Worm (Caenorhabditis elegans) whole organism, L4 larva: Measurements from ENCODE around the gene end-1.

Experiments used
- D1046.2 ChIP-seq: fragments of 200-800 bp; sonication (Bioruptor generic); IDR thresholded peaks from 2 replicates; pipeline ENCODE4 v1.3.6; 2022; ENCODE audit warnings: missing genetic modification characterization, missing compliant biosample characterization
- F37D6.2 ChIP-seq: sonication (generic microtip); optimal IDR thresholded peaks from 2 replicates; lab custom pipeline; 2016; ENCODE audit warnings: mild to moderate bottlenecking, missing genetic modification characterization, missing compliant biosample characterization
- Y105C5A.15 ChIP-seq: fragments of 200-800 bp; sonication (Bioruptor generic); IDR thresholded peaks from 2 replicates; pipeline ENCODE4 v1.3.6; 2022; ENCODE audit warnings: missing genetic modification characterization, missing compliant biosample characterization
- Y5F2A.4 ChIP-seq: fragments of 200-800 bp; sonication (Bioruptor generic); optimal IDR thresholded peaks from 2 replicates; lab custom pipeline; 2018; ENCODE audit warnings: mild to moderate bottlenecking, missing genetic modification characterization, missing compliant biosample characterization
- ZK546.5 ChIP-seq, 2 experiments: sonication (generic microtip); optimal IDR thresholded peaks; 2 replicates each; lab custom pipeline; 2017; ENCODE audit warnings: missing biosample characterization in 2 of 2, missing genetic modification characterization in 2 of 2
- aha-1 ChIP-seq: fragments of 150-350 bp; peaks from one replicate; lab custom pipeline; 2014; ENCODE audit warnings: missing biosample characterization, missing genetic modification characterization
- ama-1 ChIP-seq: fragments of 150-350 bp; optimal IDR thresholded peaks from 2 replicates; lab custom pipeline; 2014; ENCODE audit warnings: inconsistent platforms, mixed read lengths
- attf-4 ChIP-seq: sonication (generic microtip); optimal IDR thresholded peaks from 3 replicates; lab custom pipeline; 2017; ENCODE audit warnings: missing biosample characterization, missing genetic modification characterization
- ceh-20 ChIP-seq: fragments of 200-800 bp; sonication (Bioruptor generic); IDR thresholded peaks from 2 replicates; pipeline ENCODE4 v1.3.6; 2022; ENCODE audit warnings: missing genetic modification reagents, missing genetic modification characterization, missing compliant biosample characterization
- ceh-32 ChIP-seq: sonication (generic microtip); optimal IDR thresholded peaks from 2 replicates; lab custom pipeline; 2016; ENCODE audit warnings: mild to moderate bottlenecking, missing genetic modification characterization, missing compliant biosample characterization; ENCODE audit not compliant: poor library complexity
- ceh-62 ChIP-seq: sonication (generic microtip); optimal IDR thresholded peaks from 2 replicates; lab custom pipeline; 2017; ENCODE audit warnings: missing biosample characterization, missing genetic modification characterization
- ceh-82 ChIP-seq: sonication (generic microtip); optimal IDR thresholded peaks from 2 replicates; lab custom pipeline; 2017; ENCODE audit warnings: missing biosample characterization, missing genetic modification characterization
- cey-2 ChIP-seq: sonication (generic microtip); optimal IDR thresholded peaks from 3 replicates; lab custom pipeline; 2017; ENCODE audit warnings: missing genetic modification characterization, mild to moderate bottlenecking, missing compliant biosample characterization, antibody characterized with exemption, borderline replicate concordance; ENCODE audit not compliant: insufficient read depth
- ctbp-1 ChIP-seq: fragments of 200-800 bp; sonication (Bioruptor generic); IDR thresholded peaks from 2 replicates; pipeline ENCODE4 v1.3.6; 2022; ENCODE audit warnings: missing genetic modification reagents, missing genetic modification characterization, missing compliant biosample characterization
- dmd-9 ChIP-seq: fragments of 200-800 bp; sonication (Bioruptor generic); IDR thresholded peaks from 2 replicates; pipeline ENCODE4 v1.3.6; 2022; ENCODE audit warnings: missing genetic modification reagents, missing genetic modification characterization, missing compliant biosample characterization
- dve-1 ChIP-seq: sonication (generic microtip); optimal IDR thresholded peaks from 2 replicates; lab custom pipeline; 2017; ENCODE audit warnings: antibody characterized with exemption, mild to moderate bottlenecking, missing genetic modification characterization, missing compliant biosample characterization; ENCODE audit not compliant: insufficient read depth
- egl-27 ChIP-seq: sonication (generic microtip); optimal IDR thresholded peaks from 3 replicates; lab custom pipeline; 2017; ENCODE audit warnings: missing biosample characterization, missing genetic modification reagents, missing genetic modification characterization
- egl-43 ChIP-seq: fragments of 200-800 bp; sonication (Bioruptor generic); IDR thresholded peaks from 2 replicates; pipeline ENCODE4 v1.3.6; 2022; ENCODE audit warnings: missing genetic modification reagents, missing genetic modification characterization, missing compliant biosample characterization
- fos-1 ChIP-seq: fragments of 150-350 bp; optimal IDR thresholded peaks from 2 replicates; lab custom pipeline; 2014; ENCODE audit warnings: missing biosample characterization, missing genetic modification characterization
- hlh-11 ChIP-seq: fragments of 200-800 bp; sonication (Bioruptor generic); optimal IDR thresholded peaks from 2 replicates; lab custom pipeline; 2018; ENCODE audit warnings: mild to moderate bottlenecking, missing genetic modification characterization, missing compliant biosample characterization
- hlh-30 ChIP-seq: sonication (generic microtip); optimal IDR thresholded peaks from 2 replicates; lab custom pipeline; 2017; ENCODE audit warnings: antibody characterized with exemption, mild to moderate bottlenecking, missing genetic modification characterization, missing compliant biosample characterization; ENCODE audit not compliant: insufficient read depth
- jun-1 ChIP-seq: fragments of 150-350 bp; optimal IDR thresholded peaks from 2 replicates; lab custom pipeline; 2014; ENCODE audit warnings: missing biosample characterization, missing genetic modification reagents, missing genetic modification characterization
- lin-1 ChIP-seq: fragments of 200-800 bp; sonication (Bioruptor generic); IDR thresholded peaks from 2 replicates; pipeline ENCODE4 v1.3.6; 2022; ENCODE audit warnings: missing genetic modification reagents, missing genetic modification characterization, missing compliant biosample characterization
- lin-15B ChIP-seq: fragments of 150-350 bp; sonication (generic microtip); optimal IDR thresholded peaks from 3 replicates; lab custom pipeline; 2014; ENCODE audit warnings: missing biosample characterization, missing genetic modification characterization
- lsy-2 ChIP-seq, 2 experiments: fragments of 150-350 bp in 1 of 2; sonication (generic microtip) in 1 of 2; optimal IDR thresholded peaks; 2 replicates each; lab custom pipeline; 2014 to 2017; ENCODE audit warnings: missing biosample characterization in 2 of 2, missing genetic modification characterization in 2 of 2
- madf-5 ChIP-seq, 2 experiments: fragments of 200-800 bp; sonication (Bioruptor generic); IDR thresholded peaks; 2 replicates each; pipeline ENCODE4 v1.3.6; 2022; ENCODE audit warnings: missing compliant biosample characterization in 2 of 2, missing genetic modification characterization in 2 of 2
- mdt-29 ChIP-seq: fragments of 200-800 bp; sonication (Bioruptor generic); IDR thresholded peaks from 2 replicates; pipeline ENCODE4 v1.3.6; 2022; ENCODE audit warnings: missing genetic modification reagents, missing genetic modification characterization, missing compliant biosample characterization
- mes-2 ChIP-seq: sonication (generic microtip); optimal IDR thresholded peaks from 2 replicates; lab custom pipeline; 2016; ENCODE audit warnings: missing genotype, mild to moderate bottlenecking, missing genetic modification characterization, missing compliant biosample characterization; ENCODE audit not compliant: poor library complexity, severe bottlenecking
- mxl-3 ChIP-seq: fragments of 200-800 bp; sonication (Bioruptor generic); optimal IDR thresholded peaks from 2 replicates; lab custom pipeline; 2018; ENCODE audit warnings: mild to moderate bottlenecking, missing genetic modification characterization, missing compliant biosample characterization
- nhr-102 ChIP-seq: sonication (generic microtip); optimal IDR thresholded peaks from 2 replicates; lab custom pipeline; 2016; ENCODE audit warnings: mild to moderate bottlenecking, missing genetic modification characterization, moderate library complexity, missing compliant biosample characterization
- nhr-111 ChIP-seq: fragments of 200-800 bp; sonication (Bioruptor generic); optimal IDR thresholded peaks from 2 replicates; lab custom pipeline; 2018; ENCODE audit warnings: mild to moderate bottlenecking, missing genetic modification characterization, missing compliant biosample characterization
- nhr-237 ChIP-seq: sonication (generic microtip); optimal IDR thresholded peaks from 2 replicates; lab custom pipeline; 2017; ENCODE audit warnings: missing biosample characterization, missing genetic modification characterization
- nhr-42 ChIP-seq: fragments of 200-800 bp; sonication (Bioruptor generic); IDR thresholded peaks from 2 replicates; pipeline ENCODE4 v1.3.6; 2022; ENCODE audit warnings: missing genetic modification characterization, missing compliant biosample characterization
- nhr-6 ChIP-seq: fragments of 150-350 bp; optimal IDR thresholded peaks from 2 replicates; lab custom pipeline; 2014; ENCODE audit warnings: missing biosample characterization, missing genetic modification characterization
- pha-4 ChIP-seq, 2 experiments: fragments of 150-350 bp in 1 of 2; fragments of 200-800 bp in 1 of 2; sonication (Bioruptor generic) in 1 of 2; IDR thresholded peaks in 1 of 2; optimal IDR thresholded peaks in 1 of 2; 2 replicates each; pipeline versions ENCODE4 v1.3.6 to Lab custom; 2014 to 2022; ENCODE audit warnings: missing genetic modification characterization in 2 of 2, missing genetic modification reagents in 2 of 2, missing biosample characterization in 1 of 2, missing compliant biosample characterization in 1 of 2
- php-3 ChIP-seq: fragments of 200-800 bp; sonication (Bioruptor generic); IDR thresholded peaks from 2 replicates; pipeline ENCODE4 v1.3.6; 2022; ENCODE audit warnings: missing genetic modification reagents, missing genetic modification characterization, missing compliant biosample characterization
- pqm-1 ChIP-seq: sonication (generic microtip); optimal IDR thresholded peaks from 2 replicates; lab custom pipeline; 2017; ENCODE audit warnings: missing biosample characterization, missing genetic modification characterization
- snpc-4 ChIP-seq: fragments of 150-350 bp; optimal IDR thresholded peaks from 2 replicates; lab custom pipeline; 2014; ENCODE audit warnings: missing biosample characterization, missing genetic modification characterization
- spr-1 ChIP-seq: sonication (generic microtip); optimal IDR thresholded peaks from 2 replicates; lab custom pipeline; 2016; ENCODE audit warnings: mild to moderate bottlenecking, missing genetic modification characterization, missing compliant biosample characterization
- spr-3 ChIP-seq: fragments of 200-800 bp; sonication (Bioruptor generic); optimal IDR thresholded peaks from 2 replicates; lab custom pipeline; 2018; ENCODE audit warnings: mild to moderate bottlenecking, missing genetic modification characterization, missing compliant biosample characterization
- tra-1 ChIP-seq: fragments of 200-800 bp; sonication (Bioruptor generic); IDR thresholded peaks from 2 replicates; pipeline ENCODE4 v1.3.6; 2022; ENCODE audit warnings: missing genetic modification reagents, missing genetic modification characterization, missing compliant biosample characterization
- unc-39 ChIP-seq: sonication (generic microtip); optimal IDR thresholded peaks from 2 replicates; lab custom pipeline; 2017; ENCODE audit warnings: missing biosample characterization, missing genetic modification characterization
- zip-11 ChIP-seq: fragments of 200-800 bp; sonication (Bioruptor generic); IDR thresholded peaks from 2 replicates; pipeline ENCODE4 v1.3.6; 2022; ENCODE audit warnings: missing genetic modification characterization, missing compliant biosample characterization
- zip-2 ChIP-seq: fragments of 150-350 bp; optimal IDR thresholded peaks from 2 replicates; lab custom pipeline; 2014; ENCODE audit warnings: missing biosample characterization, missing genetic modification characterization
- ztf-11 ChIP-seq: fragments of 150-350 bp; optimal IDR thresholded peaks from 2 replicates; lab custom pipeline; 2014; ENCODE audit warnings: missing biosample characterization, missing genetic modification characterization

Gene end-1

DNA sequence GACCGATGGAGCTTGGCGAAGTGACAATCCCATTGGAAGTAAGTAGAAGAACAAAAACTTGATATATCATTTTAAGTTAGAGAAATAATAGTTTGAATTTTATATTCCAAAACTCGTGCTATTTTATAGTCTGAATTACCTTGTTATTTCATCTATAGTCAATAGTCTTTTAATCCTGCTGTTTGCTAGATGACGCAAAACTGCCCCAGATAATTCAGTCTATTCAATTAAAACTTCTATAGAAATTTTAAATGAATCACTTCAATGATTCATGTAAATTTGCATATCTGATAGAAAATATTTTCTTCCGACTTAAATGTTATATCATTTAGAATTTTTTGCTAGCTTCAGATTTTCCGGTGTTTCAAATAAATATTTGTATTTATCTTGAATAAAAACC lies 38.1 kb downstream of the end-1 start, which contains the start of gene T08G5.15:
T08G5.15 (minus strand) TSS at position 101 of the 400 bp plus-strand sequence.
- TF ChIP-seq ceh-62 (tag; lab: Kevin White, UChicago) (no peak), ama-1 (no peak), attf-4 (no peak), hlh-30 (tag; lab: Kevin White, UChicago) (no peak), aha-1 (tag; lab: Kevin White, UChicago) (peak; percentile 7)
- TF ChIP-seq, all 104 proteins: peak for 1

DNA sequence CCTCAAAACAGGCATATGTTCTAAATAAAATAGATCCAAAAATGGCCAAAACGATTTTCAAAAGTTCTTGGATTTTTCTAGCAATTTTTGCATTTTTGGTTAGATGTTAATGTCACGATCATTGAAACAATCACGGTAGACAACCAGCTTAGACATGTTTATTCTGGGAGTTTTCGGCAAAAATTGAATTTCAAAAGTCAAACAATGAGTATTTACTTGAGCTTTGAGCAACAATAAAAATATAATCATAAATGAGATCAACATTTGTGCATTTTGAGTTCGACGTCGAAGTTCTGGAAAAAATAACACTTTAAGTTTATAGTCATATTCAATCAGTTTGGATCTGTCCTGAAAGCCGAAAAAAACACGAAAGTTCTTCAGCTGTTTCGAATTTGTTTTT lies 41.3 kb downstream of the end-1 start, which contains the start of gene T08G5.2:
T08G5.2 (minus strand) TSS at position 101 of the 400 bp plus-strand sequence.
- no peak for TF ChIP-seq lin-1 (GFP tag; lab: Robert Waterston, UW)
- no peak for TF ChIP-seq ceh-20 (GFP tag; lab: Robert Waterston, UW)
- TF ChIP-seq dve-1 (tag; lab: Kevin White, UChicago) = no peak
- TF ChIP-seq Y105C5A.15 = no peak
- TF ChIP-seq ztf-11 = no peak
- TF ChIP-seq zip-2 = no peak
- TF ChIP-seq nhr-6 (tag; lab: Kevin White, UChicago) = no peak
- no peak for TF ChIP-seq nhr-237
- TF ChIP-seq ceh-32 (tag; lab: Kevin White, UChicago) = no peak
- no peak for TF ChIP-seq nhr-102 (tag; lab: Kevin White, UChicago)
- TF ChIP-seq, all 104 proteins: peak for 0

DNA sequence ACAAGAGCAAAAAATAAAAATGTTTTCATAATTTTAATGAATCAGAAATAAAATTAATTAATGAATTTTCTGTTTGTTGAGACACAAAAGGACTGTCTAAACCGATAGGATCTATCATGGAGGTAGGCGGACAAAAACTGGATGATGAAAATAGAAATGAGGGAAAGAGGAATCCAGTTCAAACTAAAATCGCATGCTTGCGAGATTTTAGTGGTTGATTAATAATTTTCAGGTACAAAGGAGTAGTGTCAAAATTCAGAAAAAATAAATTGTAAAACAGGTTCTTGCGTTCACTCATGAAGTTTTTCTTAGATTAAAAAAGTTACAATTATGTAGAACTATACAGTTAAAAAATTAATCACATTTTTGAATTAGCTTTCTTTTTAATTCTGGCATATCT lies 42.5 kb downstream of the end-1 start, which contains the start of gene T08G5.3:
T08G5.3 (minus strand) TSS at position 101 of the 400 bp plus-strand sequence.
- TF ChIP-seq zip-11 (GFP tag; lab: Robert Waterston, UW) = no peak
- no peak for TF ChIP-seq ctbp-1 (GFP tag; lab: Robert Waterston, UW)
- TF ChIP-seq pha-4 (GFP tag; IDR thresholded peaks at IDR 0.05; lab: Robert Waterston, UW) = no peak
- no peak for TF ChIP-seq pha-4 (tag; optimal IDR thresholded peaks at IDR 0.05; lab: Kevin White, UChicago)
- no peak for TF ChIP-seq dmd-9 (GFP tag; lab: Robert Waterston, UW)
- no peak for TF ChIP-seq F37D6.2
- no peak for TF ChIP-seq egl-43 (GFP tag; lab: Robert Waterston, UW)
- TF ChIP-seq hlh-30 (tag; lab: Kevin White, UChicago) = no peak
- TF ChIP-seq spr-1 = no peak
- no peak for TF ChIP-seq egl-27 (tag; lab: Kevin White, UChicago)
- no peak for TF ChIP-seq ceh-82
- no peak for TF ChIP-seq ZK546.5 (tag; optimal IDR thresholded peaks at IDR 0.05; lab: Kevin White, UChicago)
- no peak for TF ChIP-seq nhr-42
- TF ChIP-seq cey-2 (tag; lab: Kevin White, UChicago) = no peak
- no peak for TF ChIP-seq ceh-32 (tag; lab: Kevin White, UChicago)
- TF ChIP-seq pqm-1 = no peak
- no peak for TF ChIP-seq mes-2 (tag; lab: Kevin White, UChicago)
- no peak for TF ChIP-seq mxl-3 (GFP tag; lab: Kevin White, UChicago)
- TF ChIP-seq nhr-111 = no peak
- no peak for TF ChIP-seq jun-1 (tag; lab: Kevin White, UChicago)

DNA sequence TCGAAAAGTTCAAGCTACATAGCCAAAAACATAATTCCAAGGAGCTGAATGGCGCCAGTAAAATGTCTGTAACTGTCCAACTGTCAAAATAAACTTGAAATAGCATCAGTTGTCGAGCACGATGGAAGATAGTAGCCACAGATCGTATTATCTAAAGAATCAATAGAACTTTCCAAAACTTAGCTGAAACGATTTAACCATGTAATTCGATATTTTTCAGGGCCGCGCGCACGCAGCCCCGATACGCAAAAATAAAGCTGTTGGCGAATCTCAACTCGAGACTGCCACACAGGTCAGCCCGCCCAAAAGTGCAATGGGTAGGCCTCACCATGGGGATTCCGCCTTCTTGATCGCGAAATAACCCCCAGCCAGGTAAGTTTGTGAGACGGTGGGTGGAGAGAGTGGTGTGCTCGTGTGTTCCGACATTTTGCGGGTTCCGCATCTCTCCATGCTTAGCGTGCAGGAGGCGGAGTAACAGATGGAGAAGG lies 43.4 kb downstream of the end-1 start:
- TF ChIP-seq ZK546.5 (tag; optimal IDR thresholded peaks at IDR 0.05; lab: Kevin White, UChicago) = no peak
- no peak for TF ChIP-seq lsy-2 (tag; optimal IDR thresholded peaks at IDR 0.05; lab: Kevin White, UChicago)
- peak; percentile 37 for TF ChIP-seq hlh-30 (tag; lab: Kevin White, UChicago)
- no peak for TF ChIP-seq ceh-82
- TF ChIP-seq lin-15B = no peak
- TF ChIP-seq mdt-29 (GFP tag; lab: Robert Waterston, UW) = peak; percentile 60; the same call in 1 of the 2 replicates
- no peak for TF ChIP-seq fos-1 (tag; lab: Kevin White, UChicago)
- TF ChIP-seq D1046.2 (GFP tag; lab: Robert Waterston, UW) = no peak
- TF ChIP-seq ama-1 = peak; percentile 91
- no peak for TF ChIP-seq madf-5 (GFP tag; IDR thresholded peaks at IDR 0.05; lab: Robert Waterston, UW)
- no peak for TF ChIP-seq unc-39 (tag; lab: Kevin White, UChicago)
- peak; percentile 80 for TF ChIP-seq snpc-4 (tag; lab: Kevin White, UChicago)
- TF ChIP-seq Y5F2A.4 (GFP tag; lab: Kevin White, UChicago) = peak; percentile 5
- peak; percentile 39; the same call in 1 of the 2 replicates for TF ChIP-seq php-3 (GFP tag; lab: Robert Waterston, UW)
- TF ChIP-seq spr-3 = peak; percentile 51
- TF ChIP-seq tra-1 = 0 out of 2 replicates have a peak, but pooled peaks have one; percentile 33
- TF ChIP-seq dve-1 (tag; lab: Kevin White, UChicago) = peak; percentile 52
- peak; percentile 69 for TF ChIP-seq hlh-11
